Fruit fly (Drosophila melanogaster) whole organism, embryonic: Measurements from ENCODE around the gene CG1575.

Experiments used
- CG11093 ChIP-seq: fragments of 200-800 bp; sonication (Bioruptor generic); IDR thresholded peaks from 3 replicates; pipeline ENCODE4 v1.3.6; 2022; ENCODE audit warnings: missing biosample characterization, missing genetic modification characterization
- CG11560 ChIP-seq: fragments of 200-800 bp; sonication (Bioruptor generic); IDR thresholded peaks from 3 replicates; pipeline ENCODE4 v1.3.6; 2022; ENCODE audit warnings: missing biosample characterization, missing genetic modification characterization
- CG11695 ChIP-seq: fragments of 200-800 bp; sonication (Bioruptor generic); IDR thresholded peaks from 3 replicates; pipeline ENCODE4 v1.3.6; 2022; ENCODE audit warnings: missing biosample characterization, missing genetic modification characterization
- CG12219 ChIP-seq: fragments of 200-800 bp; sonication (Bioruptor generic); optimal IDR thresholded peaks from 3 replicates; lab custom pipeline; 2018; ENCODE audit warnings: missing biosample characterization, mild to moderate bottlenecking, missing genetic modification characterization
- CG12391 ChIP-seq: fragments of 200-800 bp; sonication (Bioruptor generic); optimal IDR thresholded peaks from 3 replicates; lab custom pipeline; 2018; ENCODE audit warnings: missing biosample characterization, mild to moderate bottlenecking, missing genetic modification characterization, moderate library complexity
- CG12942 ChIP-seq: fragments of 200-800 bp; sonication (Bioruptor generic); optimal IDR thresholded peaks from 3 replicates; lab custom pipeline; 2016; ENCODE audit warnings: missing biosample characterization, missing genetic modification characterization
- CG13296 ChIP-seq: fragments of 200-800 bp; sonication (Bioruptor generic); optimal IDR thresholded peaks from 3 replicates; lab custom pipeline; 2018; ENCODE audit warnings: missing biosample characterization, mild to moderate bottlenecking, missing genetic modification characterization
- CG18764 ChIP-seq: fragments of 200-800 bp; sonication (Bioruptor generic); optimal IDR thresholded peaks from 3 replicates; lab custom pipeline; 2016; ENCODE audit warnings: missing biosample characterization, missing genetic modification characterization
- CG2129 ChIP-seq: fragments of 200-800 bp; sonication (Bioruptor generic); IDR thresholded peaks from 2 replicates; pipeline ENCODE4 v1.3.6; 2022; ENCODE audit warnings: missing biosample characterization, missing genetic modification characterization; ENCODE audit not compliant: partially characterized antibody
- CG31441 ChIP-seq: fragments of 200-800 bp; sonication (Bioruptor generic); IDR thresholded peaks from 2 replicates; pipeline ENCODE4 v1.3.6; 2022; ENCODE audit warnings: missing biosample characterization, missing genetic modification characterization
- CG32767 ChIP-seq: fragments of 200-800 bp; sonication (Bioruptor generic); IDR thresholded peaks from 2 replicates; pipeline ENCODE4 v1.3.6; 2022; ENCODE audit warnings: missing biosample characterization, missing genetic modification characterization
- CG32772 ChIP-seq: fragments of 200-800 bp; sonication (Bioruptor generic); IDR thresholded peaks from 2 replicates; pipeline ENCODE4 v1.3.6; 2022; ENCODE audit warnings: missing biosample characterization, missing genetic modification characterization
- CG4360 ChIP-seq: fragments of 200-800 bp; sonication (Bioruptor generic); IDR thresholded peaks from 2 replicates; pipeline ENCODE4 v1.3.6; 2022; ENCODE audit warnings: missing biosample characterization, missing genetic modification characterization
- CG4424 ChIP-seq: fragments of 200-800 bp; sonication (Bioruptor generic); optimal IDR thresholded peaks from 3 replicates; lab custom pipeline; 2016; ENCODE audit warnings: missing biosample characterization, missing genetic modification characterization
- CG5180 ChIP-seq: fragments of 200-800 bp; sonication (Bioruptor generic); optimal IDR thresholded peaks from 3 replicates; lab custom pipeline; 2017; ENCODE audit warnings: missing biosample characterization, missing genetic modification characterization, mild to moderate bottlenecking, moderate library complexity, missing genetic modification reagents
- CG6254 ChIP-seq: fragments of 200-800 bp; sonication (Bioruptor generic); optimal IDR thresholded peaks from 3 replicates; lab custom pipeline; 2017; ENCODE audit warnings: mild to moderate bottlenecking, missing biosample characterization, missing genetic modification reagents, missing genetic modification characterization
- CG8089 ChIP-seq: fragments of 200-800 bp; sonication (Bioruptor generic); optimal IDR thresholded peaks from 3 replicates; lab custom pipeline; 2016; ENCODE audit warnings: missing biosample characterization, missing genetic modification characterization
- CG8281 ChIP-seq: fragments of 200-800 bp; sonication (Bioruptor generic); optimal IDR thresholded peaks from 2 replicates; lab custom pipeline; 2018; ENCODE audit warnings: missing biosample characterization, mild to moderate bottlenecking, missing genetic modification characterization, moderate library complexity
- CG8478 ChIP-seq: fragments of >200 bp; optimal IDR thresholded peaks from 2 replicates; lab custom pipeline; 2018
- CG9215 ChIP-seq: fragments of 200-800 bp; sonication (Bioruptor generic); IDR thresholded peaks from 2 replicates; pipeline ENCODE4 v1.3.6; 2022; ENCODE audit warnings: missing biosample characterization, missing genetic modification characterization
- Chrac-16 ChIP-seq: fragments of 200-800 bp; sonication (Bioruptor generic); optimal IDR thresholded peaks from 3 replicates; lab custom pipeline; 2016; ENCODE audit warnings: missing biosample characterization, missing genetic modification characterization
- Dip2 ChIP-seq: fragments of 200-800 bp; sonication (Bioruptor generic); IDR thresholded peaks from 2 replicates; pipeline ENCODE4 v1.3.6; 2022; ENCODE audit warnings: missing biosample characterization, missing genetic modification characterization
- Dp ChIP-seq: fragments of 200-800 bp; sonication (Bioruptor generic); optimal IDR thresholded peaks from 2 replicates; lab custom pipeline; 2018; ENCODE audit warnings: missing biosample characterization, mild to moderate bottlenecking, missing genetic modification characterization, moderate library complexity
- Fer2 ChIP-seq: fragments of 200-800 bp; sonication (Bioruptor generic); optimal IDR thresholded peaks from 2 replicates; lab custom pipeline; 2018; ENCODE audit warnings: missing biosample characterization, mild to moderate bottlenecking, missing genetic modification characterization, moderate library complexity
- Gug ChIP-seq: fragments of 200-800 bp; sonication (Bioruptor generic); IDR thresholded peaks from 4 replicates; pipeline ENCODE4 v1.3.6; 2022; ENCODE audit warnings: missing biosample characterization, missing genetic modification characterization
- HLH3B ChIP-seq: fragments of 200-800 bp; sonication (Bioruptor generic); IDR thresholded peaks from 2 replicates; pipeline ENCODE4 v1.3.6; 2022; ENCODE audit warnings: missing biosample characterization, missing genetic modification characterization
- Hr39 ChIP-seq: fragments of >200 bp; optimal IDR thresholded peaks from 2 replicates; lab custom pipeline; 2017
- NfI ChIP-seq: fragments of 200-800 bp; sonication (Bioruptor generic); optimal IDR thresholded peaks from 3 replicates; lab custom pipeline; 2018; ENCODE audit warnings: missing biosample characterization, mild to moderate bottlenecking, missing genetic modification characterization, moderate library complexity
- Ravus ChIP-seq: fragments of 200-800 bp; sonication (Bioruptor generic); IDR thresholded peaks from 2 replicates; pipeline ENCODE4 v1.3.6; 2022; ENCODE audit warnings: missing biosample characterization, missing genetic modification characterization
- Sry-δ ChIP-seq: fragments of 200-800 bp; sonication (Bioruptor generic); optimal IDR thresholded peaks from 2 replicates; lab custom pipeline; 2016; ENCODE audit warnings: missing biosample characterization, missing genetic modification characterization
- Usf ChIP-seq: fragments of 200-800 bp; sonication (Bioruptor generic); optimal IDR thresholded peaks from 2 replicates; lab custom pipeline; 2017; ENCODE audit warnings: missing genotype, missing biosample characterization, missing genetic modification characterization
- bbx ChIP-seq: fragments of 200-800 bp; sonication (Bioruptor generic); IDR thresholded peaks from 2 replicates; pipeline ENCODE4 v1.3.6; 2022; ENCODE audit warnings: missing biosample characterization, missing genetic modification characterization; ENCODE audit not compliant: partially characterized antibody
- caup ChIP-seq: fragments of 200-800 bp; sonication (Bioruptor generic); optimal IDR thresholded peaks from 3 replicates; lab custom pipeline; 2017; ENCODE audit warnings: missing biosample characterization, mild to moderate bottlenecking, missing genetic modification characterization, moderate library complexity; ENCODE audit not compliant: severe bottlenecking
- cg ChIP-seq: fragments of 200-800 bp; sonication (Bioruptor generic); optimal IDR thresholded peaks from 3 replicates; lab custom pipeline; 2019; ENCODE audit warnings: missing biosample characterization, mild to moderate bottlenecking, missing genetic modification characterization, moderate library complexity
- chif ChIP-seq, 2 experiments: fragments of 200-800 bp; sonication (Bioruptor generic); optimal IDR thresholded peaks; 3 replicates each; lab custom pipeline; 2016; ENCODE audit warnings: missing biosample characterization in 2 of 2, missing genetic modification characterization in 2 of 2
- dm ChIP-seq: fragments of 200-800 bp; sonication (Bioruptor generic); optimal IDR thresholded peaks from 3 replicates; lab custom pipeline; 2016; ENCODE audit warnings: missing biosample characterization, missing genetic modification characterization
- dysf ChIP-seq: fragments of 200-800 bp; sonication (Bioruptor generic); IDR thresholded peaks from 3 replicates; pipeline ENCODE4 v1.3.6; 2022; ENCODE audit warnings: missing biosample characterization, missing genetic modification characterization
- esg ChIP-seq: fragments of 200-800 bp; sonication (Bioruptor generic); conservative IDR thresholded peaks from 2 replicates; pipeline ENCODE4 v1.3.6; 2022; ENCODE audit warnings: missing biosample characterization, missing genetic modification characterization
- eyg ChIP-seq: fragments of 200-800 bp; sonication (Bioruptor generic); optimal IDR thresholded peaks from 3 replicates; lab custom pipeline; 2016; ENCODE audit warnings: missing biosample characterization, missing genetic modification characterization
- fru ChIP-seq: fragments of >200 bp; optimal IDR thresholded peaks from 2 replicates; lab custom pipeline; 2017
- jigr1 ChIP-seq: fragments of 200-800 bp; sonication (Bioruptor generic); IDR thresholded peaks from 3 replicates; pipeline ENCODE4 v1.3.6; 2022; ENCODE audit warnings: missing biosample characterization, missing genetic modification characterization
- knrl ChIP-seq: fragments of 200-800 bp; sonication (Bioruptor generic); IDR thresholded peaks from 3 replicates; pipeline ENCODE4 v1.3.6; 2022; ENCODE audit warnings: missing biosample characterization, missing genetic modification characterization; ENCODE audit not compliant: partially characterized antibody
- lola ChIP-seq, 3 experiments: fragments of >200 bp in 2 of 3; fragments of 200-800 bp in 1 of 3; sonication (Bioruptor generic) in 1 of 3; optimal IDR thresholded peaks; 2 replicates each; lab custom pipeline; 2017 to 2019; ENCODE audit warnings: missing biosample characterization in 3 of 3, missing genetic modification characterization in 3 of 3, mild to moderate bottlenecking in 1 of 3, moderate library complexity in 1 of 3
- odd ChIP-seq: fragments of 200-800 bp; sonication (Bioruptor generic); optimal IDR thresholded peaks from 2 replicates; lab custom pipeline; 2017; ENCODE audit warnings: missing biosample characterization, mild to moderate bottlenecking, missing genetic modification characterization
- org-1 ChIP-seq: fragments of 200-800 bp; sonication (Bioruptor generic); optimal IDR thresholded peaks from 2 replicates; lab custom pipeline; 2017; ENCODE audit warnings: missing biosample characterization, missing genetic modification characterization
- psq ChIP-seq: fragments of 200-800 bp; sonication (Bioruptor generic); optimal IDR thresholded peaks from 2 replicates; lab custom pipeline; 2017; ENCODE audit warnings: missing biosample characterization, missing genetic modification characterization
- pum ChIP-seq: fragments of 200-800 bp; sonication (Bioruptor generic); optimal IDR thresholded peaks from 2 replicates; lab custom pipeline; 2016; ENCODE audit warnings: missing biosample characterization, missing genetic modification characterization
- pzg ChIP-seq: fragments of 200-800 bp; sonication (Bioruptor generic); optimal IDR thresholded peaks from 3 replicates; lab custom pipeline; 2018; ENCODE audit warnings: missing biosample characterization, mild to moderate bottlenecking, missing genetic modification characterization, moderate library complexity
- scrt ChIP-seq: fragments of 200-800 bp; sonication (Bioruptor generic); optimal IDR thresholded peaks from 2 replicates; lab custom pipeline; 2018; ENCODE audit warnings: missing biosample characterization, mild to moderate bottlenecking, missing genetic modification characterization, moderate library complexity
- slp2 ChIP-seq: fragments of 200-800 bp; sonication (Bioruptor generic); optimal IDR thresholded peaks from 2 replicates; lab custom pipeline; 2016; ENCODE audit warnings: missing biosample characterization, missing genetic modification characterization
- vnd ChIP-seq: fragments of 200-800 bp; sonication (Bioruptor generic); IDR thresholded peaks from 3 replicates; pipeline ENCODE4 v1.3.6; 2022; ENCODE audit warnings: missing biosample characterization, missing genetic modification characterization; ENCODE audit not compliant: partially characterized antibody

The CG1575 gene

DNA sequence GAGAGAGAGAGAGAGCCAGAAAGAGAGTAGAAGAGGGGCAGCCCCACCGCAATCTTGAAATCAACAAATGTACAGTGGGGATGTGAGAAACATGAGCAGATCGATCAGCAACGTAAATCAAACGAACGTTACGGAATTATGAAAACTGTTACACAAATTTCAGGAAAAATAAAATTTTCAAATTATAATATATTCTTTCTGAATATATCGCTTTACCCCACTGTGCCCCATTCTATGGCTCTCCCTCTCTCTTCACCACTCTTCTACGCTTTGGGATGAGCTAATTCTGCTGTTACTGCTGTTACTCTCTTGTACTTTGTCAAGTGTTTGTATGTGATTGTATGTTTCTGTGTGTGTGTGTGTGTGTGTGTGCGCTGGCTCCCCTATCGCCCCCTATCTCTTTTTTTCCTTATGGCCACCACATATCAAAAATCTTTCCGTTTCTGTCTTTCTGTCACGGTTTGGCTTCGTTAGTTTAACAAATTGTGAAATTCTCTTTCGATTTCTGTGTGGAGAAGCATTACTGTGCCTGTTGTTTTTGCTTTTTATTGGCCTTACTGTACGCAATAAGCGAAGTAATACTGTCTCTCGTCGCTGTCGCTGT is 25.7 kb upstream of the CG1575 start (continued):
- peak; percentile 90 for TF ChIP-seq CG11560 (tag; lab: Robert Waterston, UW)
- TF ChIP-seq Sry-δ (GFP tag; lab: Kevin White, UChicago) = peak; percentile 38
- no peak for TF ChIP-seq CG2129 (GFP tag; lab: Robert Waterston, UW)
- peak; percentile 97 for TF ChIP-seq caup (GFP tag; lab: Kevin White, UChicago)
- TF ChIP-seq CG18764 = peak; percentile 91
- peak; percentile 80 for TF ChIP-seq pum (GFP tag; lab: Kevin White, UChicago)
- peak; percentile 76 for TF ChIP-seq CG8089 (GFP tag; lab: Kevin White, UChicago)
- TF ChIP-seq CG9215 (GFP tag; lab: Robert Waterston, UW) = peak; percentile 94
- peak; percentile 93 for TF ChIP-seq CG31441 (GFP tag; lab: Robert Waterston, UW)
- TF ChIP-seq eyg (GFP tag; lab: Kevin White, UChicago) = peak; percentile 57
- TF ChIP-seq Ravus (GFP tag; lab: Robert Waterston, UW) = peak; percentile 96
- TF ChIP-seq Usf (GFP tag; lab: Kevin White, UChicago) = peak; percentile 87
- TF ChIP-seq CG11695 = peak; percentile 98
- TF ChIP-seq dysf (GFP tag; lab: Robert Waterston, UW) = peak; percentile 99
- peak; percentile 81 for TF ChIP-seq psq (GFP tag; lab: Kevin White, UChicago)
- peak; percentile 97 for TF ChIP-seq CG32767 (GFP tag; lab: Robert Waterston, UW)
- TF ChIP-seq HLH3B = peak; percentile 99
- TF ChIP-seq CG8478 (lab: Kevin White, UChicago) = no peak
- peak; percentile 97 for TF ChIP-seq CG13296 (GFP tag; lab: Kevin White, UChicago)
- TF ChIP-seq CG12219 (GFP tag; lab: Kevin White, UChicago) = peak; percentile 96
- TF ChIP-seq knrl (GFP tag; lab: Robert Waterston, UW) = peak; percentile 48; the same call in 2 of the 3 replicates
- TF ChIP-seq CG11093 = peak; percentile 96
- TF ChIP-seq Hr39 (lab: Kevin White, UChicago) = no peak
- TF ChIP-seq odd = peak; percentile 95
- peak; percentile 88 for TF ChIP-seq CG5180 (GFP tag; lab: Kevin White, UChicago)
- peak; percentile 94 for TF ChIP-seq Chrac-16 (GFP tag; lab: Kevin White, UChicago)
- peak; percentile 72 for TF ChIP-seq Dip2
- TF ChIP-seq Fer2 (tag; lab: Kevin White, UChicago) = peak; percentile 87
- peak; percentile 98 for TF ChIP-seq esg
- TF ChIP-seq bbx (GFP tag; lab: Robert Waterston, UW) = no peak; the same call in 1 of the 2 replicates
- TF ChIP-seq CG8281 = peak; percentile 79
- no peak for TF ChIP-seq fru (lab: Kevin White, UChicago)
- TF ChIP-seq dm = peak; percentile 70
- peak; percentile 88 to 90 for TF ChIP-seq chif (GFP tag; optimal IDR thresholded peaks at IDR 0.05; lab: Kevin White, UChicago)
- peak; percentile 96 for TF ChIP-seq NfI
- TF ChIP-seq CG4360 (GFP tag; lab: Robert Waterston, UW) = peak; percentile 73
- TF ChIP-seq cg (GFP tag; lab: Kevin White, UChicago) = peak; percentile 89
- peak; percentile 98 for TF ChIP-seq CG32772 (GFP tag; lab: Robert Waterston, UW)
- TF ChIP-seq vnd (GFP tag; lab: Robert Waterston, UW) = no peak
- peak; percentile 95 for TF ChIP-seq CG12942 (GFP tag; lab: Kevin White, UChicago)
- peak; percentile 12 for TF ChIP-seq Dp (GFP tag; lab: Kevin White, UChicago)
- TF ChIP-seq Gug (GFP tag; lab: Robert Waterston, UW) = peak; percentile 96
- peak; percentile 94 for TF ChIP-seq CG6254 (GFP tag; lab: Kevin White, UChicago)
- TF ChIP-seq CG4424 = peak; percentile 96
- peak; percentile 96 for TF ChIP-seq scrt (GFP tag; lab: Kevin White, UChicago)
- TF ChIP-seq slp2 (GFP tag; lab: Kevin White, UChicago) = peak; percentile 74
- TF ChIP-seq jigr1 (GFP tag; lab: Robert Waterston, UW) = peak; percentile 94
- TF ChIP-seq lola (GFP tag; optimal IDR thresholded peaks at IDR 0.05; lab: Kevin White, UChicago) = peak in 2 of 3 experiments; percentile 17 to 87
- TF ChIP-seq pzg (GFP tag; lab: Kevin White, UChicago) = peak; percentile 13
- TF ChIP-seq CG12391 (tag; lab: Kevin White, UChicago) = peak; percentile 97
- peak; percentile 94 for TF ChIP-seq org-1 (GFP tag; lab: Kevin White, UChicago)
